Fruit fly (Drosophila melanogaster) whole organism, embryonic: ENCODE measurements around the gene Acp65Aa.
A peak's percentile ranks its signal among the peaks of the same experiment; 100 is the strongest.

Experiments used
- Atf-2 ChIP-seq: fragments of 200-800 bp; sonication (Bioruptor generic); optimal IDR thresholded peaks from 2 replicates; lab custom pipeline; 2016; ENCODE audit warnings: missing biosample characterization, missing genetic modification characterization
- B-H1 ChIP-seq: fragments of 200-800 bp; sonication (Bioruptor generic); IDR thresholded peaks from 3 replicates; pipeline ENCODE4 v1.3.6; 2022; ENCODE audit warnings: missing biosample characterization, missing genetic modification characterization
- CG10147 ChIP-seq: fragments of 200-800 bp; sonication (Bioruptor generic); optimal IDR thresholded peaks from 2 replicates; lab custom pipeline; 2019; ENCODE audit warnings: missing biosample characterization, mild to moderate bottlenecking, missing genetic modification characterization, moderate library complexity
- CG1024 ChIP-seq: fragments of 200-800 bp; sonication (Bioruptor generic); IDR thresholded peaks from 2 replicates; pipeline ENCODE4 v1.3.6; 2022; ENCODE audit warnings: missing biosample characterization, missing genetic modification characterization
- CG10462 ChIP-seq: fragments of 200-800 bp; sonication (Bioruptor generic); optimal IDR thresholded peaks from 2 replicates; lab custom pipeline; 2016; ENCODE audit warnings: missing biosample characterization, missing genetic modification characterization
- CG10959 ChIP-seq: fragments of 200-800 bp; sonication (Bioruptor generic); IDR thresholded peaks from 2 replicates; pipeline ENCODE4 v1.3.6; 2022; ENCODE audit warnings: missing biosample characterization, missing genetic modification characterization
- CG16779 ChIP-seq: fragments of 200-800 bp; sonication (Bioruptor generic); IDR thresholded peaks from 2 replicates; pipeline ENCODE4 v1.3.6; 2022; ENCODE audit warnings: missing biosample characterization, missing genetic modification characterization
- CG18476 ChIP-seq: fragments of 200-800 bp; sonication (Bioruptor generic); optimal IDR thresholded peaks from 2 replicates; lab custom pipeline; 2016; ENCODE audit warnings: missing biosample characterization, mild to moderate bottlenecking, missing genetic modification characterization
- CG2116 ChIP-seq: fragments of 200-800 bp; sonication (Bioruptor generic); optimal IDR thresholded peaks from 3 replicates; lab custom pipeline; 2018; ENCODE audit warnings: missing biosample characterization, mild to moderate bottlenecking, missing genetic modification characterization
- CG31365 ChIP-seq: fragments of 200-800 bp; sonication (Bioruptor generic); optimal IDR thresholded peaks from 2 replicates; lab custom pipeline; 2018; ENCODE audit warnings: missing biosample characterization, mild to moderate bottlenecking, missing genetic modification characterization
- CG6854 ChIP-seq: fragments of 200-800 bp; sonication (Bioruptor generic); optimal IDR thresholded peaks from 3 replicates; lab custom pipeline; 2017; ENCODE audit warnings: missing biosample characterization, mild to moderate bottlenecking, missing genetic modification characterization
- CG8089 ChIP-seq: fragments of 200-800 bp; sonication (Bioruptor generic); optimal IDR thresholded peaks from 3 replicates; lab custom pipeline; 2016; ENCODE audit warnings: missing biosample characterization, missing genetic modification characterization
- CG8290 ChIP-seq, 3 experiments: fragments of 200-800 bp; sonication (Bioruptor generic); optimal IDR thresholded peaks; 2 replicates each; lab custom pipeline; 2016 to 2019; ENCODE audit warnings: missing biosample characterization in 3 of 3, missing genetic modification characterization in 3 of 3, mild to moderate bottlenecking in 2 of 3, moderate library complexity in 1 of 3
- CG9932 ChIP-seq: fragments of 200-800 bp; sonication (Bioruptor generic); IDR thresholded peaks from 2 replicates; pipeline ENCODE4 v1.3.6; 2022; ENCODE audit warnings: missing biosample characterization, missing genetic modification characterization
- Camta ChIP-seq: fragments of 200-800 bp; sonication (Bioruptor generic); optimal IDR thresholded peaks from 2 replicates; lab custom pipeline; 2016; ENCODE audit warnings: missing biosample characterization, missing genetic modification characterization
- Dref ChIP-seq: fragments of 200-800 bp; sonication (Bioruptor generic); IDR thresholded peaks from 2 replicates; pipeline ENCODE4 v1.3.6; 2022; ENCODE audit warnings: missing biosample characterization, missing genetic modification characterization
- Drgx ChIP-seq: fragments of 200-800 bp; sonication (Bioruptor generic); IDR thresholded peaks from 2 replicates; pipeline ENCODE4 v1.3.6; 2022; ENCODE audit warnings: missing biosample characterization, missing genetic modification characterization
- Fer2 ChIP-seq: fragments of 200-800 bp; sonication (Bioruptor generic); optimal IDR thresholded peaks from 2 replicates; lab custom pipeline; 2018; ENCODE audit warnings: missing biosample characterization, mild to moderate bottlenecking, missing genetic modification characterization, moderate library complexity
- Gsc ChIP-seq: fragments of 200-800 bp; sonication (Bioruptor generic); IDR thresholded peaks from 2 replicates; pipeline ENCODE4 v1.3.6; 2022; ENCODE audit warnings: missing biosample characterization, missing genetic modification characterization
- HLH4C ChIP-seq: fragments of 200-800 bp; sonication (Bioruptor generic); IDR thresholded peaks from 3 replicates; pipeline ENCODE4 v1.3.6; 2022; ENCODE audit warnings: missing biosample characterization, missing genetic modification characterization; ENCODE audit not compliant: partially characterized antibody
- Hand ChIP-seq: fragments of 200-800 bp; sonication (Bioruptor generic); optimal IDR thresholded peaks from 2 replicates; lab custom pipeline; 2017; ENCODE audit warnings: mild to moderate bottlenecking, missing biosample characterization, missing genetic modification reagents, missing genetic modification characterization
- Hmx ChIP-seq: fragments of 200-800 bp; sonication (Bioruptor generic); optimal IDR thresholded peaks from 2 replicates; lab custom pipeline; 2016; ENCODE audit warnings: missing biosample characterization, missing genetic modification characterization
- Lim3 ChIP-seq: fragments of 200-800 bp; sonication (Bioruptor generic); IDR thresholded peaks from 2 replicates; pipeline ENCODE4 v1.3.6; 2022; ENCODE audit warnings: missing biosample characterization, missing genetic modification characterization
- NC2β ChIP-seq: fragments of 200-800 bp; sonication (Bioruptor generic); optimal IDR thresholded peaks from 2 replicates; lab custom pipeline; 2016; ENCODE audit warnings: missing biosample characterization, missing genetic modification characterization
- Neu2 ChIP-seq: fragments of 200-800 bp; sonication (Bioruptor generic); optimal IDR thresholded peaks from 3 replicates; lab custom pipeline; 2016; ENCODE audit warnings: missing biosample characterization, missing genetic modification characterization, borderline replicate concordance
- Poxn ChIP-seq: fragments of 200-800 bp; sonication (Bioruptor generic); IDR thresholded peaks from 2 replicates; pipeline ENCODE4 v1.3.6; 2022; ENCODE audit warnings: missing biosample characterization, missing genetic modification characterization
- Xbp1 ChIP-seq: fragments of 200-800 bp; sonication (Bioruptor generic); optimal IDR thresholded peaks from 3 replicates; lab custom pipeline; 2016; ENCODE audit warnings: missing biosample characterization, mild to moderate bottlenecking, missing genetic modification characterization
- aop ChIP-seq: fragments of 200-800 bp; sonication (Bioruptor generic); IDR thresholded peaks from 2 replicates; pipeline ENCODE4 v1.3.6; 2022; ENCODE audit warnings: missing biosample characterization, missing genetic modification characterization
- corto ChIP-seq: fragments of 200-800 bp; sonication (Bioruptor generic); optimal IDR thresholded peaks from 2 replicates; lab custom pipeline; 2016; ENCODE audit warnings: missing biosample characterization, mild to moderate bottlenecking, missing genetic modification characterization, moderate library complexity
- dmrt99B ChIP-seq: fragments of 200-800 bp; sonication (Bioruptor generic); optimal IDR thresholded peaks from 2 replicates; lab custom pipeline; 2018; ENCODE audit warnings: missing biosample characterization, mild to moderate bottlenecking, missing genetic modification characterization, moderate library complexity
- emc ChIP-seq: fragments of 200-800 bp; sonication (Bioruptor generic); optimal IDR thresholded peaks from 2 replicates; lab custom pipeline; 2016; ENCODE audit warnings: missing biosample characterization, missing genetic modification characterization
- en ChIP-seq: fragments of 200-800 bp; sonication (Bioruptor generic); optimal IDR thresholded peaks from 2 replicates; lab custom pipeline; 2016; ENCODE audit warnings: missing biosample characterization, missing genetic modification characterization
- ewg ChIP-seq: fragments of 200-800 bp; sonication (Bioruptor generic); optimal IDR thresholded peaks from 3 replicates; lab custom pipeline; 2017; ENCODE audit warnings: mild to moderate bottlenecking, missing biosample characterization, missing genetic modification reagents, missing genetic modification characterization
- fd3F ChIP-seq: fragments of 200-800 bp; sonication (Bioruptor generic); optimal IDR thresholded peaks from 2 replicates; lab custom pipeline; 2018; ENCODE audit warnings: missing biosample characterization, mild to moderate bottlenecking, missing genetic modification characterization, moderate library complexity
- fru ChIP-seq: fragments of >200 bp; optimal IDR thresholded peaks from 2 replicates; lab custom pipeline; 2017
- fu2 ChIP-seq: fragments of 200-800 bp; sonication (Bioruptor generic); optimal IDR thresholded peaks from 2 replicates; lab custom pipeline; 2016; ENCODE audit warnings: missing biosample characterization, missing genetic modification characterization
- gem ChIP-seq: fragments of 200-800 bp; sonication (Bioruptor generic); optimal IDR thresholded peaks from 2 replicates; lab custom pipeline; 2019; ENCODE audit warnings: missing biosample characterization, mild to moderate bottlenecking, missing genetic modification characterization, moderate library complexity
- grau ChIP-seq: fragments of 200-800 bp; optimal IDR thresholded peaks from 3 replicates; lab custom pipeline; 2019; ENCODE audit warnings: missing biosample characterization, mild to moderate bottlenecking, missing genetic modification characterization, moderate library complexity
- gsb-n ChIP-seq: fragments of 200-800 bp; sonication (Bioruptor generic); optimal IDR thresholded peaks from 3 replicates; lab custom pipeline; 2018; ENCODE audit warnings: missing biosample characterization, mild to moderate bottlenecking, missing genetic modification characterization
- gt ChIP-seq: fragments of 200-800 bp; sonication (Bioruptor generic); IDR thresholded peaks from 2 replicates; pipeline ENCODE4 v1.3.6; 2022; ENCODE audit warnings: missing biosample characterization, missing genetic modification characterization
- h ChIP-seq: fragments of >200 bp; optimal IDR thresholded peaks from 2 replicates; lab custom pipeline; 2017
- ham ChIP-seq: fragments of 200-800 bp; sonication (Bioruptor generic); IDR thresholded peaks from 2 replicates; pipeline ENCODE4 v1.3.6; 2022; ENCODE audit warnings: missing biosample characterization, missing genetic modification characterization
- kay ChIP-seq: fragments of 200-800 bp; sonication (Bioruptor generic); optimal IDR thresholded peaks from 2 replicates; lab custom pipeline; 2016; ENCODE audit warnings: missing biosample characterization, missing genetic modification characterization
- lmd ChIP-seq: fragments of 200-800 bp; sonication (Bioruptor generic); IDR thresholded peaks from 2 replicates; pipeline ENCODE4 v1.3.6; 2022; ENCODE audit warnings: missing biosample characterization, missing genetic modification characterization
- mirr ChIP-seq: fragments of 200-800 bp; sonication (Bioruptor generic); optimal IDR thresholded peaks from 3 replicates; lab custom pipeline; 2018; ENCODE audit warnings: missing biosample characterization, mild to moderate bottlenecking, missing genetic modification characterization
- nau ChIP-seq: fragments of 200-800 bp; sonication (Bioruptor generic); optimal IDR thresholded peaks from 3 replicates; lab custom pipeline; 2017; ENCODE audit warnings: missing biosample characterization, mild to moderate bottlenecking, missing genetic modification characterization, missing genetic modification reagents
- sisA ChIP-seq: fragments of 200-800 bp; sonication (Bioruptor generic); IDR thresholded peaks from 2 replicates; pipeline ENCODE4 v1.3.6; 2022; ENCODE audit warnings: missing biosample characterization, missing genetic modification characterization
- sna ChIP-seq: fragments of 200-800 bp; sonication (Bioruptor generic); IDR thresholded peaks from 2 replicates; pipeline ENCODE4 v1.3.6; 2022; ENCODE audit warnings: missing biosample characterization, missing genetic modification characterization; ENCODE audit not compliant: partially characterized antibody
- tgo ChIP-seq: fragments of 200-800 bp; sonication (Bioruptor generic); IDR thresholded peaks from 3 replicates; pipeline ENCODE4 v1.3.6; 2022; ENCODE audit warnings: missing biosample characterization, missing genetic modification characterization
- wdn ChIP-seq: fragments of 200-800 bp; sonication (Bioruptor generic); IDR thresholded peaks from 2 replicates; pipeline ENCODE4 v1.3.6; 2022; ENCODE audit warnings: missing biosample characterization, missing genetic modification characterization

Gene Acp65Aa

dm6 chr3L:6124616-6125408 lies 27.7 kb downstream of the Acp65Aa start (continued):
- TF ChIP-seq Camta (GFP tag; lab: Kevin White, UChicago) (peak; percentile 92), lmd (GFP tag; lab: Robert Waterston, UW) (peak; percentile 74), CG10462 (GFP tag; lab: Kevin White, UChicago) (peak; percentile 7), NC2β (GFP tag; lab: Kevin White, UChicago) (peak; percentile 50), B-H1 (peak; percentile 70; the same call in 2 of the 3 replicates), CG9932 (GFP tag; lab: Robert Waterston, UW) (peak; percentile 59; the same call in 1 of the 2 replicates), mirr (GFP tag; lab: Kevin White, UChicago) (peak; percentile 84), Neu2 (GFP tag; lab: Kevin White, UChicago) (no peak), sna (no peak; the same call in 1 of the 2 replicates), Drgx (GFP tag; lab: Robert Waterston, UW) (no peak), Xbp1 (GFP tag; lab: Kevin White, UChicago) (peak; percentile 60), kay (no peak), corto (GFP tag; lab: Kevin White, UChicago) (no peak), CG31365 (tag; lab: Kevin White, UChicago) (peak; percentile 96), Poxn (GFP tag; lab: Robert Waterston, UW) (no peak), grau (tag; lab: Kevin White, UChicago) (peak; percentile 52), CG16779 (GFP tag; lab: Robert Waterston, UW) (0 out of 2 replicates have a peak, but pooled peaks have one; percentile 39), gt (GFP tag; lab: Robert Waterston, UW) (no peak), CG10959 (GFP tag; lab: Robert Waterston, UW) (peak; percentile 69; the same call in 1 of the 2 replicates), CG10147 (peak; percentile 54), nau (GFP tag; lab: Kevin White, UChicago) (peak; percentile 87), Gsc (GFP tag; lab: Robert Waterston, UW) (no peak), Hand (no peak), fd3F (GFP tag; lab: Kevin White, UChicago) (no peak), Atf-2 (GFP tag; lab: Kevin White, UChicago) (no peak), ham (GFP tag; lab: Robert Waterston, UW) (no peak), CG8290 (GFP tag; optimal IDR thresholded peaks at IDR 0.05; lab: Kevin White, UChicago) (peak; percentile 66), CG8290 (tag; optimal IDR thresholded peaks at IDR 0.05; lab: Kevin White, UChicago) (peak; percentile 24 to 83), CG6854 (peak; percentile 75), h (lab: Kevin White, UChicago) (no peak), fu2 (GFP tag; lab: Kevin White, UChicago) (no peak), CG18476 (GFP tag; lab: Kevin White, UChicago) (peak; percentile 8), fru (lab: Kevin White, UChicago) (no peak), dmrt99B (tag; lab: Kevin White, UChicago) (peak; percentile 55), gsb-n (peak; percentile 63), HLH4C (GFP tag; lab: Robert Waterston, UW) (no peak), Lim3 (GFP tag; lab: Robert Waterston, UW) (no peak), ewg (GFP tag; lab: Kevin White, UChicago) (peak; percentile 49), en (GFP tag; lab: Kevin White, UChicago) (peak; percentile 77), sisA (GFP tag; lab: Robert Waterston, UW) (no peak), gem (tag; lab: Kevin White, UChicago) (peak; percentile 42), emc (GFP tag; lab: Kevin White, UChicago) (peak; percentile 64), CG8089 (GFP tag; lab: Kevin White, UChicago) (peak; percentile 59), Fer2 (tag; lab: Kevin White, UChicago) (peak; percentile 20), CG2116 (peak; percentile 65), Hmx (GFP tag; lab: Kevin White, UChicago) (no peak), Dref (GFP tag; lab: Robert Waterston, UW) (no peak), CG1024 (peak; percentile 89), tgo (GFP tag; lab: Robert Waterston, UW) (peak; percentile 75), wdn (GFP tag; lab: Robert Waterston, UW) (peak; percentile 49; the same call in 1 of the 2 replicates), aop (GFP tag; lab: Robert Waterston, UW) (no peak)
